Fruit fly (Drosophila melanogaster): Measurements from ENCODE around the gene Gr93c.

Gene Gr93c

DNA sequence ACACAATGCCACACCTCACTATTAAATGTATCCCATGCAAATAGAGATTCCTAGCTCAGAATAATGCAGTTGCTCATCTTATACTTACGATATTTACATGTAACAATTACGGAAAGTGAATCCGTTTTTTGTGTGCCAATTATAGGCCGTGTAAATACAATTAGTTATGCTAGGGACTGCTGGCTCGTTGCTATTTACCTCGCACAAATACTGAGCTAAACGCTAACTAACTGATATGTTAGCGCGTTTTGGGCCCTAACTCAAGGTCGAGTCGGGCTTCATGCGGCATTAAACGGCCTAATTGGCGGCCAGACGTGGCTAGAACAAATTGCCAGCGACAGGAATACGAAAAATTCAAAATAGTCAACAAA lies 11.8 kb upstream of the Gr93c start:
- TF ChIP-seq CG16779 (tag; optimal IDR thresholded peaks at IDR 0.05) (no peak), fkh (GFP tag; optimal IDR thresholded peaks at IDR 0.05) (peak; percentile 52)

- TF ChIP-seq CG6808 (GFP tag; optimal IDR thresholded peaks at IDR 0.05) (no peak), spab (GFP tag; optimal IDR thresholded peaks at IDR 0.05) (no peak), Ets96B (tag; optimal IDR thresholded peaks at IDR 0.05) (no peak), Eip93F (GFP tag; optimal IDR thresholded peaks at IDR 0.05) (peak; percentile 59), Sox15 (GFP tag; optimal IDR thresholded peaks at IDR 0.05) (peak; percentile 11), Met (GFP tag; optimal IDR thresholded peaks at IDR 0.05) (peak; percentile 72), CG6854 (GFP tag; optimal IDR thresholded peaks at IDR 0.05) (peak; percentile 77), OdsH (GFP tag; optimal IDR thresholded peaks at IDR 0.05) (peak; percentile 71), Hr4 (GFP tag; optimal IDR thresholded peaks at IDR 0.05) (peak; percentile 69), vri (GFP tag; optimal IDR thresholded peaks at IDR 0.05) (peak; percentile 71), Sox14 (GFP tag; optimal IDR thresholded peaks at IDR 0.05) (peak; percentile 62), CG9139 (GFP tag; optimal IDR thresholded peaks at IDR 0.05) (no peak), cyc (GFP tag; optimal IDR thresholded peaks at IDR 0.05) (no peak), Gug (GFP tag; IDR thresholded peaks at IDR 0.05) (no peak), CG6792 (GFP tag; optimal IDR thresholded peaks at IDR 0.05) (peak; percentile 37), CG11294 (GFP tag; IDR thresholded peaks at IDR 0.05) (no peak), CG10669 (GFP tag; optimal IDR thresholded peaks at IDR 0.05) (no peak), CG6163 (GFP tag; IDR thresholded peaks at IDR 0.05) (peak; percentile 41), achi (GFP tag; optimal IDR thresholded peaks at IDR 0.05) (peak; percentile 72), CG4318 (GFP tag; optimal IDR thresholded peaks at IDR 0.05) (peak; percentile 8), svp (GFP tag) (peak; percentile 84), fkh (GFP tag; optimal IDR thresholded peaks at IDR 0.05) (no peak), CG11762 (GFP tag; optimal IDR thresholded peaks at IDR 0.05; ENCODE audit: insufficient read depth) (no peak), eg (GFP tag; IDR thresholded peaks at IDR 0.05) (peak; percentile 65), net (GFP tag; optimal IDR thresholded peaks at IDR 0.05) (peak; percentile 35), CG10631 (GFP tag; optimal IDR thresholded peaks at IDR 0.05) (peak; percentile 42), dac (GFP tag; optimal IDR thresholded peaks at IDR 0.05) (peak; percentile 33), CG3919 (GFP tag; optimal IDR thresholded peaks at IDR 0.05) (peak; percentile 44), CG16779 (tag; optimal IDR thresholded peaks at IDR 0.05) (peak; percentile 27), CG11902 (GFP tag; optimal IDR thresholded peaks at IDR 0.05) (no peak), Blimp-1 (GFP tag; optimal IDR thresholded peaks at IDR 0.05) (peak; percentile 99), pdm3 (GFP tag; optimal IDR thresholded peaks at IDR 0.05) (peak; percentile 69), salr (GFP tag; optimal IDR thresholded peaks at IDR 0.05) (peak in 1 of 2 experiments; percentile 58), acj6 (GFP tag; optimal IDR thresholded peaks at IDR 0.05) (peak; percentile 69), Hr38 (GFP tag; optimal IDR thresholded peaks at IDR 0.05) (no peak), lz (GFP tag; optimal IDR thresholded peaks at IDR 0.05) (peak; percentile 3), CG34406 (GFP tag; optimal IDR thresholded peaks at IDR 0.05) (peak; percentile 22), Eip75B (GFP tag; optimal IDR thresholded peaks at IDR 0.05) (peak; percentile 43), Hr39 (GFP tag; optimal IDR thresholded peaks at IDR 0.05) (peak; percentile 47), CG31627 (GFP tag; optimal IDR thresholded peaks at IDR 0.05) (peak; percentile 26), CG1621 (tag; optimal IDR thresholded peaks at IDR 0.05) (peak; percentile 31), Lpt (GFP tag; optimal IDR thresholded peaks at IDR 0.05) (peak; percentile 27), Eip78C (GFP tag) (peak; percentile 92), dsx (GFP tag; optimal IDR thresholded peaks at IDR 0.05; ENCODE audit: poor library complexity, severe bottlenecking) (peak; percentile 29), CG8319 (GFP tag; optimal IDR thresholded peaks at IDR 0.05) (no peak), CG3032 (tag; optimal IDR thresholded peaks at IDR 0.05) (no peak), CG8632 (GFP tag; optimal IDR thresholded peaks at IDR 0.05) (no peak), CG32006 (GFP tag; optimal IDR thresholded peaks at IDR 0.05) (peak; percentile 60), esn (GFP tag; optimal IDR thresholded peaks at IDR 0.05) (peak; percentile 65)
These were observed 11.2 kb upstream of the Gr93c start, which contains the start of gene glec for dm6 chr3R:21856098-21856872. glec (minus strand) TSS chr3R:21856266.

All from whole organism, prepupa.